Fruit fly (Drosophila melanogaster) whole organism, embryonic: ENCODE data around the gene Sytbeta.

Experiments
- CG10543 ChIP-seq: fragments of 200-800 bp; sonication (Bioruptor generic); optimal IDR thresholded peaks from 3 replicates; lab custom pipeline; 2017; ENCODE audit warnings: missing biosample characterization, mild to moderate bottlenecking, missing genetic modification characterization, moderate library complexity
- CG12744 ChIP-seq: fragments of 200-800 bp; sonication (Bioruptor generic); optimal IDR thresholded peaks from 2 replicates; lab custom pipeline; 2016; ENCODE audit warnings: missing biosample characterization, missing genetic modification characterization
- CG13123 ChIP-seq: fragments of 200-800 bp; sonication (Bioruptor generic); optimal IDR thresholded peaks from 2 replicates; lab custom pipeline; 2016; ENCODE audit warnings: missing biosample characterization, missing genetic modification characterization
- CG14710 ChIP-seq: fragments of 200-800 bp; sonication (Bioruptor generic); optimal IDR thresholded peaks from 3 replicates; lab custom pipeline; 2019; ENCODE audit warnings: missing biosample characterization, mild to moderate bottlenecking, missing genetic modification characterization, moderate library complexity
- CG1529 ChIP-seq: fragments of 200-800 bp; sonication (Bioruptor generic); optimal IDR thresholded peaks from 3 replicates; lab custom pipeline; 2018; ENCODE audit warnings: missing biosample characterization, missing genetic modification characterization
- CG1792 ChIP-seq: fragments of 200-800 bp; sonication (Bioruptor generic); optimal IDR thresholded peaks from 2 replicates; lab custom pipeline; 2016; ENCODE audit warnings: missing biosample characterization, missing genetic modification characterization
- CG18262 ChIP-seq: fragments of 200-800 bp; optimal IDR thresholded peaks from 3 replicates; lab custom pipeline; 2019; ENCODE audit warnings: missing biosample characterization, mild to moderate bottlenecking, missing genetic modification characterization, moderate library complexity
- CG2678 ChIP-seq: fragments of 200-800 bp; sonication (Bioruptor generic); optimal IDR thresholded peaks from 3 replicates; lab custom pipeline; 2019; ENCODE audit warnings: missing biosample characterization, mild to moderate bottlenecking, missing genetic modification characterization, moderate library complexity
- CG30403 ChIP-seq: fragments of 200-800 bp; sonication (Bioruptor generic); optimal IDR thresholded peaks from 3 replicates; lab custom pipeline; 2016; ENCODE audit warnings: missing biosample characterization, missing genetic modification characterization
- CG3838 ChIP-seq: fragments of 200-800 bp; sonication (Bioruptor generic); optimal IDR thresholded peaks from 3 replicates; lab custom pipeline; 2016; ENCODE audit warnings: missing biosample characterization, missing genetic modification characterization
- CG4820 ChIP-seq: fragments of 200-800 bp; sonication (Bioruptor generic); optimal IDR thresholded peaks from 3 replicates; lab custom pipeline; 2016; ENCODE audit warnings: missing biosample characterization, missing genetic modification characterization
- CG4854 ChIP-seq: fragments of 200-800 bp; sonication (Bioruptor generic); optimal IDR thresholded peaks from 2 replicates; lab custom pipeline; 2016; ENCODE audit warnings: missing biosample characterization, missing genetic modification characterization, inconsistent platforms
- CG6272 ChIP-seq: fragments of 200-800 bp; sonication (Bioruptor generic); IDR thresholded peaks from 2 replicates; pipeline ENCODE4 v1.3.6; 2022; ENCODE audit warnings: missing biosample characterization, missing genetic modification characterization
- CG6854 ChIP-seq: fragments of 200-800 bp; sonication (Bioruptor generic); optimal IDR thresholded peaks from 3 replicates; lab custom pipeline; 2017; ENCODE audit warnings: missing biosample characterization, mild to moderate bottlenecking, missing genetic modification characterization
- CG9609 ChIP-seq: fragments of 200-800 bp; sonication (Bioruptor generic); optimal IDR thresholded peaks from 3 replicates; lab custom pipeline; 2016; ENCODE audit warnings: missing biosample characterization, missing genetic modification characterization
- CG9727 ChIP-seq: fragments of 200-800 bp; sonication (Bioruptor generic); optimal IDR thresholded peaks from 3 replicates; lab custom pipeline; 2017; ENCODE audit warnings: missing biosample characterization, mild to moderate bottlenecking, missing genetic modification characterization
- CHES-1-like ChIP-seq: fragments of 200-800 bp; sonication (Bioruptor generic); optimal IDR thresholded peaks from 2 replicates; lab custom pipeline; 2016; ENCODE audit warnings: missing biosample characterization, missing genetic modification characterization
- Camta ChIP-seq: fragments of 200-800 bp; sonication (Bioruptor generic); optimal IDR thresholded peaks from 2 replicates; lab custom pipeline; 2016; ENCODE audit warnings: missing biosample characterization, missing genetic modification characterization
- CoRest ChIP-seq: fragments of 200-800 bp; sonication (Bioruptor generic); optimal IDR thresholded peaks from 3 replicates; lab custom pipeline; 2018; ENCODE audit warnings: missing biosample characterization, mild to moderate bottlenecking, missing genetic modification characterization, moderate library complexity
- Dip3 ChIP-seq: fragments of 200-800 bp; sonication (Bioruptor generic); optimal IDR thresholded peaks from 3 replicates; lab custom pipeline; 2016; ENCODE audit warnings: missing biosample characterization, missing genetic modification characterization
- Doc2 ChIP-seq: fragments of 200-800 bp; sonication (Bioruptor generic); IDR thresholded peaks from 2 replicates; pipeline ENCODE4 v1.3.6; 2022; ENCODE audit warnings: missing biosample characterization, missing genetic modification characterization
- Dp ChIP-seq: fragments of 200-800 bp; sonication (Bioruptor generic); optimal IDR thresholded peaks from 2 replicates; lab custom pipeline; 2018; ENCODE audit warnings: missing biosample characterization, mild to moderate bottlenecking, missing genetic modification characterization, moderate library complexity
- H15 ChIP-seq: fragments of 200-800 bp; sonication (Bioruptor generic); IDR thresholded peaks from 3 replicates; pipeline ENCODE4 v1.3.6; 2022; ENCODE audit warnings: missing biosample characterization, missing genetic modification characterization
- Hr3 ChIP-seq: fragments of 200-800 bp; sonication (Bioruptor generic); optimal IDR thresholded peaks from 3 replicates; lab custom pipeline; 2016; ENCODE audit warnings: missing biosample characterization, missing genetic modification characterization
- Lim3 ChIP-seq: fragments of 200-800 bp; sonication (Bioruptor generic); IDR thresholded peaks from 2 replicates; pipeline ENCODE4 v1.3.6; 2022; ENCODE audit warnings: missing biosample characterization, missing genetic modification characterization
- Max ChIP-seq: fragments of 200-800 bp; sonication (Bioruptor generic); optimal IDR thresholded peaks from 2 replicates; lab custom pipeline; 2016; ENCODE audit warnings: missing biosample characterization, mild to moderate bottlenecking, missing genetic modification characterization
- NfI ChIP-seq: fragments of 200-800 bp; sonication (Bioruptor generic); optimal IDR thresholded peaks from 3 replicates; lab custom pipeline; 2018; ENCODE audit warnings: missing biosample characterization, mild to moderate bottlenecking, missing genetic modification characterization, moderate library complexity
- Oaz ChIP-seq: fragments of 200-800 bp; sonication (Bioruptor generic); IDR thresholded peaks from 2 replicates; pipeline ENCODE4 v1.3.6; 2022; ENCODE audit warnings: missing biosample characterization, missing genetic modification characterization
- Scr ChIP-seq: fragments of 200-800 bp; sonication (Bioruptor generic); IDR thresholded peaks from 2 replicates; pipeline ENCODE4 v1.3.6; 2022; ENCODE audit warnings: missing biosample characterization, missing genetic modification characterization; ENCODE audit not compliant: partially characterized antibody
- YL-1 ChIP-seq: fragments of 200-800 bp; sonication (Bioruptor generic); optimal IDR thresholded peaks from 3 replicates; lab custom pipeline; 2017; ENCODE audit warnings: missing biosample characterization, mild to moderate bottlenecking, missing genetic modification characterization
- abd-A ChIP-seq: fragments of 200-800 bp; sonication (Bioruptor generic); optimal IDR thresholded peaks from 3 replicates; lab custom pipeline; 2019; ENCODE audit warnings: missing biosample characterization, mild to moderate bottlenecking, missing genetic modification characterization, moderate library complexity
- dan ChIP-seq: fragments of 200-800 bp; sonication (Bioruptor generic); IDR thresholded peaks from 2 replicates; pipeline ENCODE4 v1.3.6; 2022; ENCODE audit warnings: missing biosample characterization, missing genetic modification characterization
- dm ChIP-seq: fragments of 200-800 bp; sonication (Bioruptor generic); optimal IDR thresholded peaks from 3 replicates; lab custom pipeline; 2016; ENCODE audit warnings: missing biosample characterization, missing genetic modification characterization
- ewg ChIP-seq: fragments of 200-800 bp; sonication (Bioruptor generic); optimal IDR thresholded peaks from 3 replicates; lab custom pipeline; 2017; ENCODE audit warnings: mild to moderate bottlenecking, missing biosample characterization, missing genetic modification reagents, missing genetic modification characterization
- fd102C ChIP-seq: fragments of 200-800 bp; sonication (Bioruptor generic); optimal IDR thresholded peaks from 2 replicates; lab custom pipeline; 2018; ENCODE audit warnings: missing biosample characterization, mild to moderate bottlenecking, missing genetic modification characterization, moderate library complexity
- gcm2 ChIP-seq: fragments of 200-800 bp; sonication (Bioruptor generic); optimal IDR thresholded peaks from 2 replicates; lab custom pipeline; 2016; ENCODE audit warnings: missing biosample characterization, missing genetic modification characterization
- grn ChIP-seq: fragments of 200-800 bp; sonication (Bioruptor generic); optimal IDR thresholded peaks from 3 replicates; lab custom pipeline; 2017; ENCODE audit warnings: missing biosample characterization, missing genetic modification characterization
- her ChIP-seq: fragments of 200-800 bp; sonication (Bioruptor generic); optimal IDR thresholded peaks from 2 replicates; lab custom pipeline; 2016; ENCODE audit warnings: missing biosample characterization, missing genetic modification characterization
- lilli ChIP-seq: fragments of 200-800 bp; sonication (Bioruptor generic); optimal IDR thresholded peaks from 3 replicates; lab custom pipeline; 2016; ENCODE audit warnings: missing biosample characterization, missing genetic modification characterization
- nau ChIP-seq: fragments of 200-800 bp; sonication (Bioruptor generic); optimal IDR thresholded peaks from 3 replicates; lab custom pipeline; 2017; ENCODE audit warnings: missing biosample characterization, mild to moderate bottlenecking, missing genetic modification characterization, missing genetic modification reagents
- nmo ChIP-seq: fragments of 200-800 bp; sonication (Bioruptor generic); optimal IDR thresholded peaks from 2 replicates; lab custom pipeline; 2018; ENCODE audit warnings: missing biosample characterization, mild to moderate bottlenecking, missing genetic modification characterization, moderate library complexity
- onecut ChIP-seq: fragments of 200-800 bp; sonication (Bioruptor generic); IDR thresholded peaks from 2 replicates; pipeline ENCODE4 v1.3.6; 2022; ENCODE audit warnings: missing biosample characterization, missing genetic modification characterization
- peb ChIP-seq: fragments of 200-800 bp; sonication (Bioruptor generic); IDR thresholded peaks from 2 replicates; pipeline ENCODE4 v1.3.6; 2022; ENCODE audit warnings: missing biosample characterization, missing genetic modification characterization
- phol ChIP-seq: fragments of 200-800 bp; sonication (Bioruptor generic); optimal IDR thresholded peaks from 3 replicates; lab custom pipeline; 2018; ENCODE audit warnings: missing biosample characterization, mild to moderate bottlenecking, missing genetic modification characterization, moderate library complexity
- pros ChIP-seq: fragments of 200-800 bp; sonication (Bioruptor generic); optimal IDR thresholded peaks from 3 replicates; lab custom pipeline; 2019; ENCODE audit warnings: missing biosample characterization, mild to moderate bottlenecking, missing genetic modification characterization, moderate library complexity
- row ChIP-seq: fragments of 200-800 bp; sonication (Bioruptor generic); IDR thresholded peaks from 3 replicates; pipeline ENCODE4 v1.3.6; 2022; ENCODE audit warnings: missing biosample characterization, missing genetic modification characterization
- scrt ChIP-seq: fragments of 200-800 bp; sonication (Bioruptor generic); optimal IDR thresholded peaks from 2 replicates; lab custom pipeline; 2018; ENCODE audit warnings: missing biosample characterization, mild to moderate bottlenecking, missing genetic modification characterization, moderate library complexity
- sens ChIP-seq: fragments of 200-800 bp; sonication (Bioruptor generic); peaks from one replicate; lab custom pipeline; 2016; ENCODE audit warnings: missing biosample characterization, missing genetic modification characterization
- seq ChIP-seq: fragments of 200-800 bp; sonication (Bioruptor generic); IDR thresholded peaks from 2 replicates; pipeline ENCODE4 v1.3.6; 2022; ENCODE audit warnings: missing biosample characterization, missing genetic modification characterization

Sytbeta gene

dm6 chr3L:14977536-14978495, 87.0 kb downstream of the Sytbeta start (continued):
- peak; percentile 11 for TF ChIP-seq CG1529 (GFP tag; lab: Kevin White, UChicago)
- no peak for TF ChIP-seq dm (GFP tag; lab: Kevin White, UChicago)
- no peak for TF ChIP-seq CG6272 (GFP tag; lab: Robert Waterston, UW)
- no peak for TF ChIP-seq Max (GFP tag; lab: Kevin White, UChicago)
- TF ChIP-seq CG13123, result no peak
- no peak for TF ChIP-seq CG4854 (GFP tag; lab: Kevin White, UChicago)
- no peak for TF ChIP-seq peb
- TF ChIP-seq CG18262 (tag; lab: Kevin White, UChicago), result peak; percentile 91
- TF ChIP-seq lilli (GFP tag; lab: Kevin White, UChicago), result no peak
- TF ChIP-seq dan (GFP tag; lab: Robert Waterston, UW), result no peak
- peak; percentile 60 for TF ChIP-seq CG30403 (GFP tag; lab: Kevin White, UChicago)
- no peak for TF ChIP-seq Doc2 (GFP tag; lab: Robert Waterston, UW)
- no peak; the same call in 1 of the 2 replicates for TF ChIP-seq onecut
- TF ChIP-seq Oaz (GFP tag; lab: Robert Waterston, UW), result no peak
- TF ChIP-seq ewg (GFP tag; lab: Kevin White, UChicago), result peak; percentile 24
- TF ChIP-seq YL-1 (GFP tag; lab: Kevin White, UChicago), result peak; percentile 35
- peak; percentile 81 for TF ChIP-seq CG10543
- TF ChIP-seq seq (GFP tag; lab: Robert Waterston, UW), result no peak
- peak; percentile 93 for TF ChIP-seq sens (GFP tag; lab: Kevin White, UChicago)
- no peak for TF ChIP-seq Scr (GFP tag; lab: Robert Waterston, UW)
- TF ChIP-seq row, result peak; percentile 58; the same call in 2 of the 3 replicates
- peak; percentile 50 for TF ChIP-seq nau (GFP tag; lab: Kevin White, UChicago)
- TF ChIP-seq Dp (GFP tag; lab: Kevin White, UChicago), result no peak
- TF ChIP-seq CG3838 (GFP tag; lab: Kevin White, UChicago), result no peak
- peak; percentile 75 for TF ChIP-seq phol (tag; lab: Kevin White, UChicago)
- TF ChIP-seq CG9609, result no peak
- TF ChIP-seq grn, result peak; percentile 80
- TF ChIP-seq CG14710 (tag; lab: Kevin White, UChicago), result peak; percentile 80
- TF ChIP-seq Hr3, result peak; percentile 64
- TF ChIP-seq CHES-1-like (GFP tag; lab: Kevin White, UChicago), result peak; percentile 19
- TF ChIP-seq Dip3, result no peak
- peak; percentile 63 for TF ChIP-seq CG2678
- peak; percentile 82 for TF ChIP-seq CG9727 (GFP tag; lab: Kevin White, UChicago)
- no peak for TF ChIP-seq gcm2 (GFP tag; lab: Kevin White, UChicago)
- TF ChIP-seq NfI (GFP tag; lab: Kevin White, UChicago), result peak; percentile 20
- no peak for TF ChIP-seq her (GFP tag; lab: Kevin White, UChicago)
- TF ChIP-seq CG1792 (GFP tag; lab: Kevin White, UChicago), result no peak
- TF ChIP-seq Lim3 (GFP tag; lab: Robert Waterston, UW), result no peak
- peak; percentile 63 for TF ChIP-seq abd-A (tag; lab: Kevin White, UChicago)
- peak; percentile 71 for TF ChIP-seq CoRest (tag; lab: Kevin White, UChicago)
- TF ChIP-seq nmo (GFP tag; lab: Kevin White, UChicago), result peak; percentile 73
- TF ChIP-seq CG4820 (GFP tag; lab: Kevin White, UChicago), result peak; percentile 22
- TF ChIP-seq pros (GFP tag; lab: Kevin White, UChicago), result peak; percentile 83
- TF ChIP-seq fd102C (GFP tag; lab: Kevin White, UChicago), result no peak
- no peak for TF ChIP-seq CG6854 (GFP tag; lab: Kevin White, UChicago)
- TF ChIP-seq H15 (GFP tag; lab: Robert Waterston, UW), result peak; percentile 23; the same call in 1 of the 3 replicates
- TF ChIP-seq CG12744 (GFP tag; lab: Kevin White, UChicago), result no peak
- no peak for TF ChIP-seq Camta (GFP tag; lab: Kevin White, UChicago)
- no peak for TF ChIP-seq scrt (GFP tag; lab: Kevin White, UChicago)
